Worm (Caenorhabditis elegans) whole organism, midembryonic: ENCODE measurements around the gene toca-2.
A peak's percentile ranks its signal among the peaks of the same experiment; 100 is the strongest.

Experiments
- T22C8.4 ChIP-seq: fragments of 200-800 bp; sonication (Bioruptor generic); IDR thresholded peaks from 2 replicates; pipeline ENCODE4 v1.3.6; 2022; ENCODE audit warnings: missing genetic modification characterization, missing compliant biosample characterization
- cog-1 ChIP-seq: sonication (generic microtip); optimal IDR thresholded peaks from 2 replicates; lab custom pipeline; 2016; ENCODE audit warnings: missing genetic modification characterization, missing compliant biosample characterization
- flt-1 ChIP-seq: fragments of 200-800 bp; sonication (Bioruptor generic); IDR thresholded peaks from 2 replicates; pipeline ENCODE4 v1.3.6; 2022; ENCODE audit warnings: missing genetic modification characterization, missing compliant biosample characterization
- klf-2 ChIP-seq: fragments of 200-800 bp; sonication (Bioruptor generic); conservative IDR thresholded peaks from 2 replicates; pipeline ENCODE4 v1.3.6; 2022; ENCODE audit warnings: missing genetic modification reagents, missing genetic modification characterization, missing compliant biosample characterization
- med-1 ChIP-seq: sonication (generic microtip); optimal IDR thresholded peaks from 2 replicates; lab custom pipeline; 2017; ENCODE audit warnings: missing genetic modification characterization, mild to moderate bottlenecking, missing compliant biosample characterization, antibody characterized with exemption, missing genetic modification reagents; ENCODE audit not compliant: insufficient read depth
- ref-1 ChIP-seq: fragments of 200-800 bp; sonication (Bioruptor generic); conservative IDR thresholded peaks from 2 replicates; pipeline ENCODE4 v1.3.6; 2022; ENCODE audit warnings: missing genetic modification reagents, missing genetic modification characterization, missing compliant biosample characterization
- tab-1 ChIP-seq: fragments of 200-800 bp; sonication (Bioruptor generic); IDR thresholded peaks from 2 replicates; pipeline ENCODE4 v1.3.6; 2022; ENCODE audit warnings: missing genetic modification characterization, missing compliant biosample characterization
- ztf-23 ChIP-seq: fragments of 200-800 bp; sonication (Bioruptor generic); IDR thresholded peaks from 2 replicates; pipeline ENCODE4 v1.3.6; 2022; ENCODE audit warnings: missing genetic modification reagents, missing genetic modification characterization, missing compliant biosample characterization
- ztf-29 ChIP-seq: fragments of 200-800 bp; sonication (Bioruptor generic); IDR thresholded peaks from 2 replicates; pipeline ENCODE4 v1.3.6; 2022; ENCODE audit warnings: missing genetic modification reagents, missing genetic modification characterization, missing compliant biosample characterization

Gene toca-2

DNA sequence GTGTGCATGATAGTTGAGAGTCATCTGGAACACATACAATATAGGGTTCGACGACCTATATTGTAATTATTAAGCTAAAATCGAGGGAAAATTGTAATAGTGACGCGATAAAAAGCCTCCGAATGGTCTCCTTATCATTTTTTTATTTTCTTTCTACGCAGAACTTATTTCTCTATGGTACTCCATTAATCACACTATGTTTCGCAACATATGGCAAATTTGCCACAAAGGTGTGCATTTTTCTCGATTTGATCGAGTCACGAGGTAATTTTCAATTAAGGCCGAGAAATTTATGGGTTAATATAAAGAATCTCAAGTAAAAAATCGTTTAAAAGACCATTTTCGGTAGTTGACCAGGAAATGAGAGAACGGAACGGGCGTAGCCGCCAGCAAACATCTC, 6.3 kb downstream of the toca-2 start, which contains the start of gene dbn-1:
TSS of gene dbn-1 (minus strand) at position 24 of the 400 bp plus-strand sequence.
- no peak for TF ChIP-seq med-1 (GFP tag; lab: Kevin White, UChicago)
- TF ChIP-seq ztf-23 (GFP tag; lab: Robert Waterston, UW) = no peak
- no peak for TF ChIP-seq T22C8.4
- no peak for TF ChIP-seq cog-1
- TF ChIP-seq klf-2 (GFP tag; lab: Robert Waterston, UW) = no peak

DNA sequence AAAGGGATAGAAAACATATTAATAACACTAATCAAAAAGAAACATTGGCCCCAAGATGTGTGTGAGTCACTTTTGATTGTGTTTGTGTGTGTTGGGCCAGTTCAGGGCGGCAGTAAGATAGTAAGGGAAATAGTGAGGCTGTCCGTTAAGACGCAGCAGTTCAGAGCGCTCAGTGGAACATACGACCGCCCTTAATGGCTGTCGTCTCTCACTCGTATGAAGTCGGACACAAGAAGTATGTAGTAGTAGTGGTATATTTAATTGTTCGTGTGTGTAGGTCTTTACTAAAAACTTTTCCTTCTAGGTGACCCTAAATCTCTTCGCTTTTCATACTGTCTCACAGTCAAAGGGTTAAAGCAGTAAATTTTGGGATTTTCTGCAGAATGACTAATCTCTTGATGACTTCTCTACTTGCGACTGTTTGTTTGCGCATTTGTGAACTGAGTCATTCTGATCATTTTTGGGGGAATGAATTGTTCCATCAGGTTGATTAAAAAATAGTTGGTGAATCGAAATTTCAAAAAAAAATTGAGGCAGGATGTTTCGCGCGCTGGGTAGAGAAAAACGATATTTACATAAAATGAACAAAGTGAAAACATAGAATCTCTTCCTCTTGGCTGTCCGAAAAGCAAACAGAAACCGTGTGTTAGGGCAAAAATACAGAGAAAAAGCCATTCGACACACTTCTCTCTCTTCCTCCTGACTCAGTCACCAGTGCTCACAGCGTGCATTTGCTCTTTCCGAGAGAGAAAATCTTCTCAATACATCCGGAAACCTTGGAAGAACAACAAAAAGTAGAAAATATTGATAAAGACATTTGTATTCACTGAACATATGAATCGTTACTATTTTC, 7.8 kb downstream of the toca-2 start:
- TF ChIP-seq T22C8.4 = no peak
- no peak for TF ChIP-seq ztf-29 (GFP tag; lab: Robert Waterston, UW)
- TF ChIP-seq ztf-23 (GFP tag; lab: Robert Waterston, UW) = no peak
- no peak for TF ChIP-seq klf-2 (GFP tag; lab: Robert Waterston, UW)
- no peak for TF ChIP-seq flt-1

DNA sequence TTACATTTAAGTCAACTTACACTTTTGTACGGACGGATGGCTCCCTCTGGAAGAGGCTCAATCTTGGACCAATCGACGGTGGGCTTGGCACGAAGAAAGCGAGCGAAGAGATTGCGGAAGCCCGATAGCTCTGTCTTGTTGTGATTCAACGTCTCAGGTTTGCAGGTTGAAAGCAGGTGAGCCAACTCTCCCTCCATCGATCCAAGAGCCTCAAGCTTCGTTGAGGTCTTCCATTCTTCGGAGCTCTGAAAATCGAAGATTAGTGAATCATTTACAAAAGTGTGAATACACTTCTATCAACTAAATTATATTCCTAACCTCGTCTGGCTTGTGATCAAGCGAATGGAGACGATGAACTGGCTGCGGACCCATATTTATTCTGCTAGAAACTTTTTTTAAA, 10.1 kb downstream of the toca-2 start:
- TF ChIP-seq T22C8.4 (no peak), ztf-23 (GFP tag; lab: Robert Waterston, UW) (no peak), tab-1 (GFP tag; lab: Robert Waterston, UW) (no peak), med-1 (GFP tag; lab: Kevin White, UChicago) (no peak), klf-2 (GFP tag; lab: Robert Waterston, UW) (no peak), cog-1 (no peak), flt-1 (no peak), ref-1 (GFP tag; lab: Robert Waterston, UW) (no peak), ztf-29 (GFP tag; lab: Robert Waterston, UW) (no peak)

DNA sequence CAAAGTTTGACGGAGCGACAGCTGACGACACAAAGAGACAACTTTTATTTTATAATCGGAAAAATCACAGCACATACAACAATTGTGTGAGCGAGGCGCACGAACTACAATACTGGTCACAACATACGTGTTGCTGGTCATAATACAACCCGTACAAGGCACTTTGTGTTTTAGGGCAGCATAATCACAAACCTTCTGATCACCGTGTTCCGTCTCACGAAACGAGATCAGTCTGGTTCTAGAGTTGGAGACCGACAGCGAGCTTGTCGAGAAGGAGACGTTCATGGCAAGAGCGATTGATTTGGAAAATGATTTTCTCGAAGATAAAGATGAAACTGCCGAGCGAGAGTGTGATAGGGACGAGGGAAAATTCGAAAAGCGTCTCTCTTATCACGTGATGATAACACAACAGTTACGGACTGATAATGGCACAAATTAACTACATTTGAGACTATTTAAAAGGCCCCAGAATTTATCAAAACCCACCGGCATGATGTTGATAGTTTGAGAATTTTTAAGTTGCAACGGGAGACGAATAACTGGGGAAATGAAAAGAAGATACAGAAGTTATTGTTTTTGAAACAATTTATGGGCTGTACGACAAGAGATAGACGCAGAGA, 11.1 kb downstream of the toca-2 start:
- TF ChIP-seq med-1 (GFP tag; lab: Kevin White, UChicago) (no peak), klf-2 (GFP tag; lab: Robert Waterston, UW) (no peak), ztf-29 (GFP tag; lab: Robert Waterston, UW) (no peak), tab-1 (GFP tag; lab: Robert Waterston, UW) (no peak), T22C8.4 (no peak), ref-1 (GFP tag; lab: Robert Waterston, UW) (no peak), ztf-23 (GFP tag; lab: Robert Waterston, UW) (no peak), cog-1 (no peak)

DNA sequence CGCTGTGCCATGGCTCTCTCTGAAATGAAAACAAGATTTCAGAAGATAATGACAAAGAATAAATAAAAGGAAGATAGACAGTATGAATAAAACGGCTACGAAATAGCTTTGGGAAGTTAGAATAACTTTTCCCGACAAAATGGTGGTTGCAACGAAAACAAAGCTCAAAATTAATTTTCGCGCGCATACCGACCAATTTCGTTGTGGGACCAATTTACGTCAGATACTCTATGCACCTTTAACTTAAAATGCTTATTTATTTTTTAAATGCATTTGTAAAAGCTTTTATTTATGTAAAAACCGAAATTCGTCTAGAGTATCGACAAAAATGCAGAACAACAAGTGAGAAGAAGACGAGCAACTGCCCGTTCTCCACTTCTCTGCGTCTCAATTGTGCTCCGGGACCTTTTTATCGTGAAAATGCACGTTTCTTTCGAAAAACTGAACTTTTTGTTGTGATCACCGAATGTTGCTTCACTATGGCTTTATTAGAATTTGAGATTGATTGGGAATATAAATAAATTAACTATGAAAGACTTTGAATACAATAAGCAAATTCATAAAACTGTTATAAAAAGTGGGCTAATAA, 12.5 kb downstream of the toca-2 start, which contains the start of gene rml-1:
TSS of gene rml-1 (minus strand) at position 19 of the 589 bp plus-strand sequence.
- TF ChIP-seq ztf-29 (GFP tag; lab: Robert Waterston, UW) (no peak), ref-1 (GFP tag; lab: Robert Waterston, UW) (no peak), tab-1 (GFP tag; lab: Robert Waterston, UW) (no peak), T22C8.4 (no peak), cog-1 (no peak), med-1 (GFP tag; lab: Kevin White, UChicago) (no peak), flt-1 (no peak), ztf-23 (GFP tag; lab: Robert Waterston, UW) (no peak), klf-2 (GFP tag; lab: Robert Waterston, UW) (no peak)

DNA sequence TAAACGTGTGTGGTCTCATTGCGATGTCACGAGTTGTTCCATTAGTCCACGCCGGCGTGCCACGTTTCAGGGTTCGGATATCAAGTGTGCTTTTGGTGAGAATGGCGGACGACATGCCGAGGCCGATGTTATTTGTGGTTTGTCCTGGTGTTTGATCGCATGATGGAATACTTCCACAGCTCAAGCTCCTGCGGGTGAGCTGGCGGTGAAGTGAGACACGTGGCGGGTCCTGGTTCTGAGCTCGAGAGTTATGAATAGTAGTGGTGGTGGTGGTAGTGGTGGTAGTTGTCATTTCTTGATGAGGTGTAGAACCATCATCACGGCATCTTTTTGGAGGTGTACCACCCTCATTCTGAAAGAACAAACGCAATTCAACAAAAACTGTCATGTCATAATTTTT, 14.3 kb downstream of the toca-2 start:
- TF ChIP-seq ref-1 (GFP tag; lab: Robert Waterston, UW) = no peak
- TF ChIP-seq T22C8.4 = no peak
- TF ChIP-seq tab-1 (GFP tag; lab: Robert Waterston, UW) = no peak
- no peak for TF ChIP-seq ztf-29 (GFP tag; lab: Robert Waterston, UW)
- TF ChIP-seq cog-1 = no peak
- no peak for TF ChIP-seq med-1 (GFP tag; lab: Kevin White, UChicago)
- no peak for TF ChIP-seq klf-2 (GFP tag; lab: Robert Waterston, UW)
- no peak for TF ChIP-seq ztf-23 (GFP tag; lab: Robert Waterston, UW)
- no peak for TF ChIP-seq flt-1

DNA sequence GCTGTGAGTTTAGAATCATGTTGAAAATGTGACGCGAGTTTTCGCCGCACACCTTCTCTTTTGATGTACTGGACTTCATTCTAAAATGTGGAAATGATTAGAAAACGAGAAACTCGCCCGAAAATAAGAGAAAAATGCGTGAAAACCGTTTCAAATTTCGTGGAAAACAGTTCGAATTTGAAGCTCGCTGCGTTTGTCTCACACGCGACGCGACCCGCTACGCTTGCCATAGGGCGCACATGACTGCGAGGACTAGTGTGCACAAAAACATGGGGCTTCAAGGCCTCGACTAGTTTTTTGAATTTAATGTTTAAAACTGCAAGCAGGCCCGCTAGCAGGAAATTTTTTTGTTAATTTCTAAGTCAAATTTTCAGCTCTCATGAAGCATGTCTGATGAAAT, 15.4 kb downstream of the toca-2 start, which contains the start of the genes cyk-4 and pdr-1:
TSS of gene cyk-4 (minus strand) at position 80 of the 400 bp plus-strand sequence.
TSS of gene pdr-1 (plus strand) at position 369 of the 400 bp plus-strand sequence.
- TF ChIP-seq klf-2 (GFP tag; lab: Robert Waterston, UW) (no peak), ref-1 (GFP tag; lab: Robert Waterston, UW) (no peak), T22C8.4 (no peak), ztf-29 (GFP tag; lab: Robert Waterston, UW) (peak; percentile 63; the same call in 1 of the 2 replicates), ztf-23 (GFP tag; lab: Robert Waterston, UW) (peak; percentile 65; the same call in 1 of the 2 replicates), cog-1 (no peak), flt-1 (0 out of 2 replicates have a peak, but pooled peaks have one; percentile 64), tab-1 (GFP tag; lab: Robert Waterston, UW) (no peak), med-1 (GFP tag; lab: Kevin White, UChicago) (no peak)

DNA sequence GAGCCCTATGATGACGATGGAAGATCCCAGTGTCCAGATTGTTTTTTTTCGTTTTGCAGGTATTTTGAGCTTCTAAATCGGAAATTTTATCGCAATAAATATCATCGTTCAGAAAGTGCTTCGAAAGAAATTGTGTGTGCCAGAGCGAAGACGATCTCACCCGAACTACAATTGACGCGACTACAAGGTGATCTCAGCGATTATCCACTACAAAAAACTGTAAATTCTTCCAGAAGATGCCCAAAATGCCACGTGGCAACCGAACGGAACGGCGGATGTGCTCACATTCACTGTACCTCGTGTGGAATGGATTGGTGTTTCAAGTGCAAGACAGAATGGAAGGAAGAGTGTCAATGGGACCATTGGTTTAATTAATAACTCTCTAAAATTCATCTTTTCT, 17.2 kb downstream of the toca-2 start, which contains the start of gene mdt-29:
TSS of gene mdt-29 (plus strand) at position 301 of the 400 bp plus-strand sequence.
- TF ChIP-seq ref-1 (GFP tag; lab: Robert Waterston, UW) = no peak
- no peak for TF ChIP-seq T22C8.4
- no peak for TF ChIP-seq ztf-23 (GFP tag; lab: Robert Waterston, UW)
- no peak for TF ChIP-seq ztf-29 (GFP tag; lab: Robert Waterston, UW)
- no peak for TF ChIP-seq flt-1
- no peak for TF ChIP-seq med-1 (GFP tag; lab: Kevin White, UChicago)
- no peak for TF ChIP-seq klf-2 (GFP tag; lab: Robert Waterston, UW)
- TF ChIP-seq cog-1 = no peak
- TF ChIP-seq tab-1 (GFP tag; lab: Robert Waterston, UW) = no peak
